Worm (Caenorhabditis elegans): ENCODE results near the gene Y41D4B.17.

The Y41D4B.17 gene

DNA sequence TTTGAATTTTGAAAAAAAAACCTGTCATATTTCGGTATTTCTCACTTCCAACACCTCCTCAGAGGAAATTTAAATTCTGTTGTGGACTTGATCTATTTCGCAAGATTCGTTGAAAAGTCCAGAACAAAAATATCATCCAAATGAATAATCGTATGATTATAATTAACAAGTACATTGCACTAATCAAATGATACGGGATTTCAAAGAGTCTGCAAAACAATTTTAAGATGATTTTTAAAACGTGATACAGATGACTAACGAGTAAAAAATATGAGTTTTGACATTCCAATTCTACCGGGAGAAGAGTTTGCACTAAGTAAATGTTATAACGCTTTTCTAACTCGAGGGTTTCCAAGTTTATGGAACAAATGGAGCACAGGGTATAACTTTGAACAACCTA lies 37.5 kb upstream of the Y41D4B.17 start:
- TF ChIP-seq skn-1 (tag; optimal IDR thresholded peaks at IDR 0.05) (no peak), unc-62 (GFP tag; optimal IDR thresholded peaks at IDR 0.05) (no peak), lin-14 (GFP tag; optimal IDR thresholded peaks at IDR 0.05) (no peak), ceh-8 (GFP tag; optimal IDR thresholded peaks at IDR 0.05) (peak; percentile 71), efl-1 (optimal IDR thresholded peaks at IDR 0.05) (no peak), efl-1 (GFP tag; optimal IDR thresholded peaks at IDR 0.05 in 1 of 2) (peak in 1 of 2 experiments; percentile 87), lin-13 (GFP tag; optimal IDR thresholded peaks at IDR 0.05) (no peak)

DNA sequence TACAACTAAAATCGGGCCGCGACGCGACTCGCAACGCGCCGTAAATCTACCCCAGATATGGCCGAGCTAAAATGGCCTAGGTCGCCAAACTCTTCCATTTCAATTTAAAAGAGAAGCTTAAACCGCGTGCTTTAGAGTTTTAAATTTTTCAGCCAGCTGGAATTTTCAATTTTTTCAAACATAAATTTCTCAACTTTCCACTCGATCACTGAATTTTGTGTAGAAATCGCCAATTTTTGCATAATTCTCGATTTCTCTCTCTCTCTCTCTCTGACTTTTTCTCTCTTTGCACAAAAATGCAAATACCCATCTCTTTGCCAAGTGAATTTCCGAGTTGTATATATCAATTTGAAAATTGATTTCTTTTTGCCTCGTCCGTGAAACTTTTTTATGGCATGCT lies 36.5 kb upstream of the Y41D4B.17 start, which contains the start of gene K03H6.1:
Gene K03H6.1, plus strand, starts transcription at position 301 of the 400 bp plus-strand sequence.
- TF ChIP-seq nhr-47 (tag; optimal IDR thresholded peaks at IDR 0.05) (no peak), nhr-28 (tag; optimal IDR thresholded peaks at IDR 0.05) (no peak), zag-1 (tag; optimal IDR thresholded peaks at IDR 0.05) (no peak), fkh-8 (tag; optimal IDR thresholded peaks at IDR 0.05) (no peak), aly-2 (tag; optimal IDR thresholded peaks at IDR 0.05) (no peak)

DNA sequence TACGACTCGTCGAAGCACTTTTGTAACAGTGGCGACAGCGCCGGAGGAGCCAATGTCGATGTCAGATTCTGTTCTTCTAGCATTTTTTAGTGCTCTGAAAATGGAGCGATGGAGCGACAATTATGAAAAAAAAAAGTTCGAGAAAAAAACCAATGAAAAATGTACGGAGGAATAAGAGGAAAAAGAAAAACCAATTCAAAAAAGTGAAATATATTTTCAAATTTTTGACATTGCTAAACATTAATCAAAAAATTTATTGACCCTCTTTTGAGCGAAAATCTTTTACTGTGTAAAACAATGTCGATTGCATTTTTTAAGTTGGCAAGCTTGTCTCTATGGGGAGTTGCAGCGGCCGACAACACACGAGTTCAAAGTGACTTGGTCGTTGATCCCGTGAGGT lies 23.6 kb upstream of the Y41D4B.17 start, which contains the start of gene K03H6.5:
Gene K03H6.5, minus strand, starts transcription at position 101 of the 400 bp plus-strand sequence.
- TF ChIP-seq ama-1 (optimal IDR thresholded peaks at IDR 0.05) (no peak), jun-1 (tag; optimal IDR thresholded peaks at IDR 0.05) (no peak), nhr-28 (tag; optimal IDR thresholded peaks at IDR 0.05) (no peak), efl-1 (optimal IDR thresholded peaks at IDR 0.05) (no peak), efl-1 (GFP tag; optimal IDR thresholded peaks at IDR 0.05 in 1 of 2) (no peak)

DNA sequence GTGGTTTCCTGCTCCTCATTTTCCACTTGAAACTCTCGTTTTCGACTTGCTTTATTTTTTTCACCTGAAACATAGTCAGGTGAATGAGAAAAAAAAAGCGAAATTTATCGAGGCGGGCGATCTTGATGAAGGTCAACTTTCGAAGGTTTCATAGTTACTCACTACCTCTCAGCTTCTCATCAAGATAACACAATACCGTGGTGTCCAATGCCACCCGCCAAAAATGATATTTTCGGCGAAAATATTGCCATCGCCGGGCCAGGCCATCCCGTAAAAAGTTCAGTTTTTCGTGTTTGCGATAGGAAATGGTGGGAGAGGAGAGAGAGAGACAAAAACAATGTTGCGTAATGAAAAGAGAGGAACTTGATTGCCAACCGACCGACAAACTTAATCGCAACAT lies 12.8 kb upstream of the Y41D4B.17 start:
- TF ChIP-seq swsn-7 (tag; optimal IDR thresholded peaks at IDR 0.05) (no peak), nhr-19 (GFP tag; conservative IDR thresholded peaks at IDR 0.05) (no peak), fos-1 (tag; optimal IDR thresholded peaks at IDR 0.05) (no peak), egl-27 (tag; optimal IDR thresholded peaks at IDR 0.05) (no peak), nhr-11 (tag; optimal IDR thresholded peaks at IDR 0.05) (no peak), fkh-10 (GFP tag; optimal IDR thresholded peaks at IDR 0.05) (no peak), unc-130 (tag; optimal IDR thresholded peaks at IDR 0.05) (no peak), lin-14 (GFP tag; optimal IDR thresholded peaks at IDR 0.05) (peak; percentile 66), ets-5 (GFP tag; IDR thresholded peaks at IDR 0.05) (no peak), nhr-85 (tag) (peak; percentile 73), lsy-2 (tag; optimal IDR thresholded peaks at IDR 0.05) (peak in 1 of 2 experiments; percentile 6), ceh-88 (GFP tag; IDR thresholded peaks at IDR 0.05) (no peak), nhr-28 (tag; optimal IDR thresholded peaks at IDR 0.05) (no peak), nhr-77 (tag; optimal IDR thresholded peaks at IDR 0.05) (no peak), efl-1 (optimal IDR thresholded peaks at IDR 0.05) (no peak), efl-1 (GFP tag; optimal IDR thresholded peaks at IDR 0.05 in 1 of 2) (peak in 1 of 2 experiments; percentile 85), hlh-17 (GFP tag; optimal IDR thresholded peaks at IDR 0.05; ENCODE audit: borderline replicate concordance) (no peak), unc-30 (tag; optimal IDR thresholded peaks at IDR 0.05) (no peak), unc-98 (GFP tag; IDR thresholded peaks at IDR 0.05) (no peak), ces-1 (GFP tag; optimal IDR thresholded peaks at IDR 0.05) (no peak), jun-1 (tag; optimal IDR thresholded peaks at IDR 0.05) (no peak), ceh-8 (GFP tag; optimal IDR thresholded peaks at IDR 0.05) (no peak), C04F5.9 (tag; optimal IDR thresholded peaks at IDR 0.05) (no peak), ceh-90 (tag; optimal IDR thresholded peaks at IDR 0.05) (no peak), nhr-76 (tag; optimal IDR thresholded peaks at IDR 0.05) (no peak), skn-1 (tag; optimal IDR thresholded peaks at IDR 0.05) (no peak), fkh-8 (tag; optimal IDR thresholded peaks at IDR 0.05) (no peak), unc-86 (tag; optimal IDR thresholded peaks at IDR 0.05) (no peak), nhr-84 (tag; optimal IDR thresholded peaks at IDR 0.05) (no peak), rnt-1 (tag; optimal IDR thresholded peaks at IDR 0.05) (peak; percentile 13), blmp-1 (tag; optimal IDR thresholded peaks at IDR 0.05) (peak; percentile 80), irx-1 (tag; optimal IDR thresholded peaks at IDR 0.05) (no peak), nhr-90 (tag; optimal IDR thresholded peaks at IDR 0.05; ENCODE audit: poor library complexity) (no peak), ama-1 (optimal IDR thresholded peaks at IDR 0.05) (no peak), snu-23 (GFP tag; optimal IDR thresholded peaks at IDR 0.05) (no peak), ceh-82 (tag; optimal IDR thresholded peaks at IDR 0.05) (no peak), sup-37 (GFP tag; optimal IDR thresholded peaks at IDR 0.05) (no peak), xbp-1 (tag; optimal IDR thresholded peaks at IDR 0.05) (no peak), lin-39 (tag; optimal IDR thresholded peaks at IDR 0.05) (no peak), nhr-47 (tag; optimal IDR thresholded peaks at IDR 0.05) (no peak), mef-2 (tag; optimal IDR thresholded peaks at IDR 0.05) (no peak), tlp-1 (tag; optimal IDR thresholded peaks at IDR 0.05) (no peak), dpl-1 (GFP tag; optimal IDR thresholded peaks at IDR 0.05) (no peak)
